Fruit fly (Drosophila melanogaster): ENCODE results near the gene CG45081.

- TF ChIP-seq CG9948 (tag; optimal IDR thresholded peaks at IDR 0.05) (no peak), CG32121 (GFP tag; IDR thresholded peaks at IDR 0.05) (no peak), CG15710 (tag; optimal IDR thresholded peaks at IDR 0.05) (no peak), Ets98B (GFP tag; IDR thresholded peaks at IDR 0.05) (no peak), Snoo (tag; optimal IDR thresholded peaks at IDR 0.05) (no peak), CG8159 (tag; optimal IDR thresholded peaks at IDR 0.05) (no peak), CG4496 (GFP tag; IDR thresholded peaks at IDR 0.05) (no peak), gl (tag; optimal IDR thresholded peaks at IDR 0.05) (no peak), CG14655 (GFP tag; optimal IDR thresholded peaks at IDR 0.05) (no peak), CG17806 (tag; optimal IDR thresholded peaks at IDR 0.05) (no peak), D1 (tag; optimal IDR thresholded peaks at IDR 0.05) (no peak), fd96Ca (GFP tag; IDR thresholded peaks at IDR 0.05) (no peak)
These were observed 40.2 kb upstream of the CG45081 start for dm6 chr3L:19225687-19226086.
